Fruit fly (Drosophila melanogaster): ENCODE measurements around the gene eag.

Gene eag

dm6 chrX:14928844-14929243 is 26.4 kb upstream of the eag start, which contains the start of gene CG32591:
Gene CG32591 (minus strand): TSS chrX:14928944.
- TF ChIP-seq eg (GFP tag; IDR thresholded peaks at IDR 0.05) (no peak), topi (GFP tag; optimal IDR thresholded peaks at IDR 0.05) (no peak), fd85E (GFP tag; optimal IDR thresholded peaks at IDR 0.05) (no peak), CG32006 (GFP tag; optimal IDR thresholded peaks at IDR 0.05) (no peak), Hr4 (GFP tag; optimal IDR thresholded peaks at IDR 0.05) (no peak), CG6276 (GFP tag; optimal IDR thresholded peaks at IDR 0.05) (no peak), Met (GFP tag; optimal IDR thresholded peaks at IDR 0.05) (no peak), CG7368 (GFP tag; optimal IDR thresholded peaks at IDR 0.05) (no peak), CG10631 (GFP tag; optimal IDR thresholded peaks at IDR 0.05) (no peak), CG8319 (GFP tag; optimal IDR thresholded peaks at IDR 0.05) (no peak), CG1621 (tag; optimal IDR thresholded peaks at IDR 0.05) (no peak), pdm3 (GFP tag; optimal IDR thresholded peaks at IDR 0.05) (no peak), CG6792 (GFP tag; optimal IDR thresholded peaks at IDR 0.05) (no peak), Ets96B (tag; optimal IDR thresholded peaks at IDR 0.05) (no peak), CG31627 (GFP tag; optimal IDR thresholded peaks at IDR 0.05) (no peak), dsx (GFP tag; optimal IDR thresholded peaks at IDR 0.05; ENCODE audit: poor library complexity, severe bottlenecking) (no peak), esn (GFP tag; optimal IDR thresholded peaks at IDR 0.05) (no peak)

dm6 chrX:14929813-14930212 is 25.5 kb upstream of the eag start:
- TF ChIP-seq acj6 (GFP tag; optimal IDR thresholded peaks at IDR 0.05) (no peak), CG16779 (tag; optimal IDR thresholded peaks at IDR 0.05) (no peak), Gug (GFP tag; IDR thresholded peaks at IDR 0.05) (no peak), dac (GFP tag; optimal IDR thresholded peaks at IDR 0.05) (no peak), CG15336 (GFP tag; IDR thresholded peaks at IDR 0.05) (no peak), vri (GFP tag; optimal IDR thresholded peaks at IDR 0.05) (peak; percentile 42), Sox102F (GFP tag; optimal IDR thresholded peaks at IDR 0.05) (no peak), net (GFP tag; optimal IDR thresholded peaks at IDR 0.05) (no peak), CG6163 (GFP tag; IDR thresholded peaks at IDR 0.05) (no peak), dsx (GFP tag; optimal IDR thresholded peaks at IDR 0.05; ENCODE audit: poor library complexity, severe bottlenecking) (no peak), CG6808 (GFP tag; optimal IDR thresholded peaks at IDR 0.05) (no peak), CG10631 (GFP tag; optimal IDR thresholded peaks at IDR 0.05) (no peak), Eip78C (GFP tag) (peak; percentile 34), lz (GFP tag; optimal IDR thresholded peaks at IDR 0.05) (no peak), CG32006 (GFP tag; optimal IDR thresholded peaks at IDR 0.05) (no peak)

dm6 chrX:14931296-14931695 is 24.0 kb upstream of the eag start:
- no peak for TF ChIP-seq Eip75B (GFP tag; optimal IDR thresholded peaks at IDR 0.05)
- no peak for TF ChIP-seq CG6792 (GFP tag; optimal IDR thresholded peaks at IDR 0.05)
- TF ChIP-seq CG8319 (GFP tag; optimal IDR thresholded peaks at IDR 0.05): no peak
- TF ChIP-seq CG6808 (GFP tag; optimal IDR thresholded peaks at IDR 0.05): no peak
- TF ChIP-seq cyc (GFP tag; optimal IDR thresholded peaks at IDR 0.05): no peak
- no peak for TF ChIP-seq vri (GFP tag; optimal IDR thresholded peaks at IDR 0.05)
- TF ChIP-seq CG34406 (GFP tag; optimal IDR thresholded peaks at IDR 0.05): no peak

DNA sequence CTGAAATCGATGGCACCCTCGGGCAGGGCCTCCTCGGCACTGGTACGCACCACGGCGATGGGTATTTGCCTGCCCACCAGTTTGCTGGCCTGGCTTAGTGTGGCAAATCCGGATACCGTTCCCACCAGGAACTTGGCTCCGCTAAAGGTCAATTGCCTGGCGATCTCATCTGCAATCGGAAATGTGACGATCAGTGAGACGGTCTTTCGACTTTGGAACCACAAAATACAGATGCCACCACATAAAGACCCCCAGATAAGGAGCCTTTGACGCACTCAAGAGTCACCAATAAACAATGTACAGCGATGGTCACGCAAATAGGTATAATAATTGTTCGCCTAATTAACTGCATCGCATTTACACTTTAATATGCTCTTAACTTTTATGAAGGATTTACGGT is 19.0 kb upstream of the eag start:
- TF ChIP-seq CG6808 (GFP tag; optimal IDR thresholded peaks at IDR 0.05) (peak; percentile 3), vri (GFP tag; optimal IDR thresholded peaks at IDR 0.05) (peak; percentile 18), CG9139 (GFP tag; optimal IDR thresholded peaks at IDR 0.05) (peak; percentile 1), CG6854 (GFP tag; optimal IDR thresholded peaks at IDR 0.05) (peak; percentile 1), esn (GFP tag; optimal IDR thresholded peaks at IDR 0.05) (no peak), ss (GFP tag; optimal IDR thresholded peaks at IDR 0.05) (peak; percentile 15 to 48), svp (GFP tag) (peak; percentile 93), CG6792 (GFP tag; optimal IDR thresholded peaks at IDR 0.05) (no peak)
